Worm (Caenorhabditis elegans): ENCODE results near the gene bgnt-1.2.

- TF ChIP-seq ama-1 (optimal IDR thresholded peaks at IDR 0.05) (no peak), aly-1 (tag; optimal IDR thresholded peaks at IDR 0.05) (no peak), tbx-37 (GFP tag; conservative IDR thresholded peaks at IDR 0.05) (no peak), hmbx-1 (tag; optimal IDR thresholded peaks at IDR 0.05) (no peak), sea-1 (GFP tag; conservative IDR thresholded peaks at IDR 0.05) (no peak), hmg-4 (GFP tag; optimal IDR thresholded peaks at IDR 0.05) (no peak), hnd-1 (tag; optimal IDR thresholded peaks at IDR 0.05) (no peak), scrt-1 (GFP tag; IDR thresholded peaks at IDR 0.05) (no peak)
These were observed 15.4 kb downstream of the bgnt-1.2 start, which contains the start of gene F36F12.1 for ce11 chrV:2103118-2103517.

All from whole organism, early embryonic.